Worm (Caenorhabditis elegans) whole organism, L1 larva: ENCODE data around the gene F21F8.5.

Experiments used
- ceh-82 ChIP-seq, 3 experiments: fragments of 150-350 bp in 1 of 3; sonication (generic microtip) in 2 of 3; optimal IDR thresholded peaks; 2 replicates each; lab custom pipeline; 2014 to 2017; ENCODE audit warnings: missing biosample characterization in 3 of 3, missing genetic modification characterization in 3 of 3
- efl-1 ChIP-seq, 4 experiments: fragments of 150-350 bp; optimal IDR thresholded peaks in 3 of 4; peaks in 1 of 4; 1 replicate in 1 of 4; 2 replicates in 3 of 4; lab custom pipeline; 2014; ENCODE audit warnings: missing biosample characterization in 2 of 4, missing genetic modification characterization in 2 of 4, missing genetic modification reagents in 2 of 4
- hlh-17 ChIP-seq: fragments of 200-800 bp; sonication (Bioruptor generic); optimal IDR thresholded peaks from 2 replicates; lab custom pipeline; 2018; ENCODE audit warnings: missing genetic modification characterization, mild to moderate bottlenecking, missing compliant biosample characterization, moderate library complexity, borderline replicate concordance
- lin-39 ChIP-seq: fragments of 150-350 bp; optimal IDR thresholded peaks from 2 replicates; lab custom pipeline; 2014; ENCODE audit warnings: missing biosample characterization, missing genetic modification reagents, missing genetic modification characterization
- lir-3 ChIP-seq: sonication (generic microtip); optimal IDR thresholded peaks from 2 replicates; lab custom pipeline; 2016; ENCODE audit warnings: mild to moderate bottlenecking, missing genetic modification characterization, moderate library complexity, missing compliant biosample characterization; ENCODE audit not compliant: poor library complexity
- nhr-11 ChIP-seq: fragments of 150-350 bp; optimal IDR thresholded peaks from 2 replicates; lab custom pipeline; 2014; ENCODE audit warnings: missing biosample characterization, missing genetic modification characterization
- nhr-12 ChIP-seq: sonication (generic microtip); optimal IDR thresholded peaks from 2 replicates; lab custom pipeline; 2017; ENCODE audit warnings: missing biosample characterization, missing genetic modification characterization
- pqm-1 ChIP-seq: sonication (generic microtip); optimal IDR thresholded peaks from 3 replicates; lab custom pipeline; 2017; ENCODE audit warnings: missing biosample characterization, missing genetic modification characterization
- zag-1 ChIP-seq: fragments of 150-350 bp; optimal IDR thresholded peaks from 2 replicates; lab custom pipeline; 2014; ENCODE audit warnings: missing biosample characterization, missing genetic modification characterization

ce11 chrV:8250208-8250607, 15.9 kb downstream of the F21F8.5 start, which contains the start of gene C16D9.6:
- TF ChIP-seq efl-1 (optimal IDR thresholded peaks at IDR 0.05; lab: Kevin White, UChicago) (no peak), efl-1 (GFP tag; optimal IDR thresholded peaks at IDR 0.05 in 1 of 2; lab: Kevin White, UChicago) (no peak), zag-1 (tag; lab: Kevin White, UChicago) (no peak), pqm-1 (no peak), nhr-11 (no peak), lin-39 (tag; lab: Kevin White, UChicago) (no peak), lir-3 (tag; lab: Kevin White, UChicago) (no peak), hlh-17 (GFP tag; lab: Kevin White, UChicago) (no peak), nhr-12 (tag; lab: Kevin White, UChicago) (no peak), ceh-82 (tag; optimal IDR thresholded peaks at IDR 0.05; lab: Kevin White, UChicago) (no peak)
